Fruit fly (Drosophila melanogaster) whole organism, prepupa: Measurements from ENCODE around the gene CG33270.

Experiments used
- Blimp-1 ChIP-seq: fragments of 200-800 bp; sonication (Bioruptor generic); optimal IDR thresholded peaks from 3 replicates; lab custom pipeline; 2017; ENCODE audit warnings: missing biosample characterization, missing genetic modification characterization, mild to moderate bottlenecking, moderate library complexity, missing genetic modification reagents
- CG15336 ChIP-seq: fragments of 200-800 bp; sonication (Bioruptor generic); IDR thresholded peaks from 2 replicates; pipeline ENCODE4 v1.3.6; 2022; ENCODE audit warnings: missing biosample characterization, missing genetic modification characterization
- CG3032 ChIP-seq: fragments of 200-800 bp; optimal IDR thresholded peaks from 2 replicates; lab custom pipeline; 2019; ENCODE audit warnings: missing biosample characterization, mild to moderate bottlenecking, missing genetic modification characterization, moderate library complexity
- CG31627 ChIP-seq: fragments of 200-800 bp; sonication (Bioruptor generic); optimal IDR thresholded peaks from 3 replicates; lab custom pipeline; 2016; ENCODE audit warnings: missing biosample characterization, missing genetic modification characterization
- CG32006 ChIP-seq: fragments of 200-800 bp; sonication (Bioruptor generic); optimal IDR thresholded peaks from 3 replicates; lab custom pipeline; 2017; ENCODE audit warnings: missing biosample characterization, mild to moderate bottlenecking, missing genetic modification characterization
- CG34406 ChIP-seq: fragments of 200-800 bp; sonication (Bioruptor generic); optimal IDR thresholded peaks from 3 replicates; lab custom pipeline; 2016; ENCODE audit warnings: missing biosample characterization, missing genetic modification characterization
- CG3919 ChIP-seq: fragments of 200-800 bp; sonication (Bioruptor generic); optimal IDR thresholded peaks from 3 replicates; lab custom pipeline; 2016; ENCODE audit warnings: missing biosample characterization, missing genetic modification characterization
- CG4318 ChIP-seq: fragments of 200-800 bp; sonication (Bioruptor generic); optimal IDR thresholded peaks from 3 replicates; lab custom pipeline; 2017; ENCODE audit warnings: missing biosample characterization, mild to moderate bottlenecking, missing genetic modification characterization
- CG6163 ChIP-seq: fragments of 200-800 bp; sonication (Bioruptor generic); IDR thresholded peaks from 3 replicates; pipeline ENCODE4 v1.3.6; 2022; ENCODE audit warnings: missing biosample characterization, missing genetic modification characterization
- CG6276 ChIP-seq: fragments of 200-800 bp; sonication (Bioruptor generic); optimal IDR thresholded peaks from 2 replicates; lab custom pipeline; 2017; ENCODE audit warnings: missing biosample characterization, mild to moderate bottlenecking, missing genetic modification characterization
- CG6808 ChIP-seq: fragments of 200-800 bp; sonication (Bioruptor generic); optimal IDR thresholded peaks from 3 replicates; lab custom pipeline; 2017; ENCODE audit warnings: missing biosample characterization, missing genetic modification characterization, mild to moderate bottlenecking, moderate library complexity, missing genetic modification reagents
- CG8632 ChIP-seq: fragments of 200-800 bp; sonication (Bioruptor generic); optimal IDR thresholded peaks from 3 replicates; lab custom pipeline; 2016; ENCODE audit warnings: missing biosample characterization, missing genetic modification characterization
- CG9139 ChIP-seq: fragments of 200-800 bp; sonication (Bioruptor generic); optimal IDR thresholded peaks from 3 replicates; lab custom pipeline; 2017; ENCODE audit warnings: missing biosample characterization, mild to moderate bottlenecking, missing genetic modification characterization
- Eip75B ChIP-seq: fragments of 200-800 bp; sonication (Bioruptor generic); optimal IDR thresholded peaks from 3 replicates; lab custom pipeline; 2016; ENCODE audit warnings: missing biosample characterization, missing genetic modification characterization
- Eip78C ChIP-seq: fragments of 200-800 bp; sonication (Bioruptor generic); peaks from one replicate; lab custom pipeline; 2016; ENCODE audit warnings: missing biosample characterization, missing genetic modification characterization
- Eip93F ChIP-seq: fragments of 200-800 bp; sonication (Bioruptor generic); optimal IDR thresholded peaks from 2 replicates; lab custom pipeline; 2016; ENCODE audit warnings: missing biosample characterization, mild to moderate bottlenecking, missing genetic modification characterization
- Hr38 ChIP-seq: sonication (Bioruptor generic); optimal IDR thresholded peaks from 2 replicates; lab custom pipeline; 2016; ENCODE audit warnings: missing biosample characterization, missing genetic modification characterization
- Hr39 ChIP-seq: fragments of 200-800 bp; sonication (Bioruptor generic); optimal IDR thresholded peaks from 2 replicates; lab custom pipeline; 2016; ENCODE audit warnings: missing biosample characterization, missing genetic modification characterization
- Lpt ChIP-seq: fragments of 200-800 bp; sonication (Bioruptor generic); optimal IDR thresholded peaks from 3 replicates; lab custom pipeline; 2016; ENCODE audit warnings: missing biosample characterization, missing genetic modification characterization
- Met ChIP-seq: fragments of 200-800 bp; sonication (Bioruptor generic); optimal IDR thresholded peaks from 3 replicates; lab custom pipeline; 2016; ENCODE audit warnings: missing biosample characterization, missing genetic modification characterization
- Sox102F ChIP-seq: fragments of 200-800 bp; sonication (Bioruptor generic); optimal IDR thresholded peaks from 2 replicates; lab custom pipeline; 2016; ENCODE audit warnings: missing biosample characterization, mild to moderate bottlenecking, missing genetic modification characterization
- Sox14 ChIP-seq: fragments of 200-800 bp; sonication (Bioruptor generic); optimal IDR thresholded peaks from 3 replicates; lab custom pipeline; 2016; ENCODE audit warnings: missing biosample characterization, missing genetic modification characterization
- Sox15 ChIP-seq: fragments of 200-800 bp; sonication (Bioruptor generic); optimal IDR thresholded peaks from 3 replicates; lab custom pipeline; 2016; ENCODE audit warnings: missing biosample characterization, missing genetic modification characterization
- cyc ChIP-seq: fragments of 200-800 bp; sonication (Bioruptor generic); optimal IDR thresholded peaks from 3 replicates; lab custom pipeline; 2016; ENCODE audit warnings: missing biosample characterization, missing genetic modification characterization
- fkh ChIP-seq: fragments of 200-800 bp; sonication (Bioruptor generic); optimal IDR thresholded peaks from 3 replicates; lab custom pipeline; 2017; ENCODE audit warnings: missing biosample characterization, mild to moderate bottlenecking, missing genetic modification characterization, moderate library complexity
- lz ChIP-seq: fragments of 200-800 bp; sonication (Bioruptor generic); optimal IDR thresholded peaks from 3 replicates; lab custom pipeline; 2016; ENCODE audit warnings: missing biosample characterization, missing genetic modification characterization
- net ChIP-seq: fragments of 200-800 bp; sonication (Bioruptor generic); optimal IDR thresholded peaks from 3 replicates; lab custom pipeline; 2016; ENCODE audit warnings: missing biosample characterization, missing genetic modification characterization
- pdm3 ChIP-seq: fragments of 200-800 bp; sonication (Bioruptor generic); optimal IDR thresholded peaks from 3 replicates; lab custom pipeline; 2016; ENCODE audit warnings: missing biosample characterization, missing genetic modification characterization
- salr ChIP-seq, 2 experiments: fragments of 200-800 bp; sonication (Bioruptor generic); optimal IDR thresholded peaks; 3 replicates each; lab custom pipeline; 2016 to 2018; ENCODE audit warnings: missing biosample characterization in 2 of 2, missing genetic modification characterization in 2 of 2, mild to moderate bottlenecking in 1 of 2
- spab ChIP-seq: fragments of 200-800 bp; sonication (Bioruptor generic); optimal IDR thresholded peaks from 2 replicates; lab custom pipeline; 2017; ENCODE audit warnings: missing biosample characterization, mild to moderate bottlenecking, missing genetic modification characterization, missing genetic modification reagents
- ss ChIP-seq, 2 experiments: fragments of 200-800 bp; sonication (Bioruptor generic); optimal IDR thresholded peaks; 2 replicates in 1 of 2; 3 replicates in 1 of 2; lab custom pipeline; 2017 to 2018; ENCODE audit warnings: mild to moderate bottlenecking in 2 of 2, missing biosample characterization in 2 of 2, missing genetic modification characterization in 2 of 2, moderate library complexity in 1 of 2
- svp ChIP-seq: fragments of 200-800 bp; sonication (Bioruptor generic); peaks from one replicate; lab custom pipeline; 2016; ENCODE audit warnings: missing biosample characterization, missing genetic modification characterization
- vri ChIP-seq: fragments of 200-800 bp; sonication (Bioruptor generic); optimal IDR thresholded peaks from 3 replicates; lab custom pipeline; 2016; ENCODE audit warnings: missing biosample characterization, mild to moderate bottlenecking, missing genetic modification characterization

Gene CG33270

dm6 chr3L:11531994-11532732 lies 46.3 kb downstream of the CG33270 start:
- TF ChIP-seq lz (no peak), Met (GFP tag; lab: Kevin White, UChicago) (no peak), pdm3 (GFP tag; lab: Kevin White, UChicago) (no peak), CG6276 (GFP tag; lab: Kevin White, UChicago) (peak; percentile 28), Sox102F (GFP tag; lab: Kevin White, UChicago) (no peak), salr (GFP tag; optimal IDR thresholded peaks at IDR 0.05; lab: Kevin White, UChicago) (no peak), svp (GFP tag; lab: Kevin White, UChicago) (no peak), CG3032 (tag; lab: Kevin White, UChicago) (peak; percentile 7), Eip78C (GFP tag; lab: Kevin White, UChicago) (peak; percentile 56), CG8632 (no peak), CG32006 (GFP tag; lab: Kevin White, UChicago) (peak; percentile 46), spab (GFP tag; lab: Kevin White, UChicago) (no peak), CG15336 (GFP tag; lab: Robert Waterston, UW) (peak; percentile 15; the same call in 1 of the 2 replicates)

DNA sequence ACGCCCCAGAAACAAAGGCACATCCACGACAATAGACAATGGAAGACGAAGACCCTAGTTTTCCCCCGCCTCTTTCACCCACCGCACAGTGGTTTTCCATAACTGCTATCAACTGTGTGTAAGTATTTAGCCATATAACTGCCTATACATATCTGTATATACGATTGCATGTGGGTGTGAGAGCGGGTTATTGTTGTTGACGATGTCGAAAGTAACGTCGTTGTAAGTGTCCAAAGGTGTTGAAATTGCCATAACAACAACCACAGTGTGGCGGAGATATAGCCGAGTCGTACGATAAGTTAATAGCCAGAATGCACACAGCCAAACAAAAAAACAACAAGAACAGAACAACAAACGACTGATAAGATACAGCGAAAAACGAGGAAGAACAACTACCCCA lies 47.1 kb downstream of the CG33270 start:
- peak; percentile 19 for TF ChIP-seq fkh (GFP tag; lab: Kevin White, UChicago)
- TF ChIP-seq Sox14, result peak; percentile 17
- TF ChIP-seq CG3919 (GFP tag; lab: Kevin White, UChicago), result no peak
- TF ChIP-seq Eip93F (GFP tag; lab: Kevin White, UChicago), result peak; percentile 20
- no peak for TF ChIP-seq Hr38 (GFP tag; lab: Kevin White, UChicago)
- TF ChIP-seq CG4318 (GFP tag; lab: Kevin White, UChicago), result no peak
- no peak for TF ChIP-seq CG31627 (GFP tag; lab: Kevin White, UChicago)
- peak; percentile 57 for TF ChIP-seq Eip78C (GFP tag; lab: Kevin White, UChicago)
- no peak for TF ChIP-seq CG34406
- no peak for TF ChIP-seq CG6808 (GFP tag; lab: Kevin White, UChicago)
- no peak for TF ChIP-seq net
- TF ChIP-seq salr (GFP tag; optimal IDR thresholded peaks at IDR 0.05; lab: Kevin White, UChicago), result no peak
- TF ChIP-seq cyc (GFP tag; lab: Kevin White, UChicago), result no peak
- TF ChIP-seq, all 60 proteins: peak for 4

- peak; percentile 61 for TF ChIP-seq fkh (GFP tag; lab: Kevin White, UChicago)
- no peak for TF ChIP-seq Eip75B
Observed at dm6 chr3L:11530370-11530769, 48.1 kb downstream of the CG33270 start.

- TF ChIP-seq Eip93F (GFP tag; lab: Kevin White, UChicago) (no peak), CG3032 (tag; lab: Kevin White, UChicago) (no peak), Blimp-1 (GFP tag; lab: Kevin White, UChicago) (no peak), CG15336 (GFP tag; lab: Robert Waterston, UW) (no peak), Sox15 (GFP tag; lab: Kevin White, UChicago) (no peak), ss (GFP tag; optimal IDR thresholded peaks at IDR 0.05; lab: Kevin White, UChicago) (no peak), CG6163 (no peak), CG31627 (GFP tag; lab: Kevin White, UChicago) (no peak)
Observed at dm6 chr3L:11529707-11530106, 48.7 kb downstream of the CG33270 start.

DNA sequence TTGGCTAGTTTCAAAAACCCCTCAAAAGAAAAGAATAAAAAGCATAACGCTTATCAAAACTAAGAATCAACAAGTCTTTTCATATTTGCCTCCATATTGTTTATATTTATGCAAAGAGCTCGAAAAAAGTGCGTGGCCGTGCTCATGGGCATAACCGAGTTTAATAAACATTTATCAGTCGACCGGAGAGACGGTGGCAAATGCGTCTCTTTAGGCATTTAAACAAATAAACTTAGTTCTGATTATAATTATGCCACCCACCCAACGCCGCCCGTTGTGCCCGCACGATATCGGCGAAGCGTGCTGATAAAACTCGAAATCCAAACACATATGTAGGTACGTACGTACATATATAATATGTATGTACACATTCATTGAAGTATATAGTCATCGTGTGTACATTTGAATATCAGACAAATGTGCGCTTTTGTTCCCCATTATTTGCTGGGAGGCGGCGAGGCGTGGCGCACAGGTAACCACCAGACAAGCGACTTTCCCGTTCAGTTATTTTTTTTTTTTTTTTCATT lies 50.0 kb downstream of the CG33270 start:
- no peak for TF ChIP-seq CG8632
- TF ChIP-seq CG9139, result no peak
- TF ChIP-seq Lpt (GFP tag; lab: Kevin White, UChicago), result no peak
- no peak for TF ChIP-seq Hr39 (GFP tag; lab: Kevin White, UChicago)
- 0 out of 2 replicates have a peak, but pooled peaks have one; percentile 17 for TF ChIP-seq CG15336 (GFP tag; lab: Robert Waterston, UW)
- peak; percentile 60 for TF ChIP-seq vri
- no peak for TF ChIP-seq Hr38 (GFP tag; lab: Kevin White, UChicago)
- TF ChIP-seq Sox102F (GFP tag; lab: Kevin White, UChicago), result no peak
- peak; percentile 33 for TF ChIP-seq Eip78C (GFP tag; lab: Kevin White, UChicago)
- TF ChIP-seq fkh (GFP tag; lab: Kevin White, UChicago), result peak; percentile 90
- TF ChIP-seq CG31627 (GFP tag; lab: Kevin White, UChicago), result no peak
- TF ChIP-seq, all 60 proteins: peak for 4
